Fruit fly (Drosophila melanogaster) whole organism, adult: Measurements from ENCODE around the gene Tsp74F.
A peak's percentile ranks its signal among the peaks of the same experiment; 100 is the strongest.

Experiments
- CG12768 ChIP-seq: fragments of 200-800 bp; sonication (Bioruptor generic); optimal IDR thresholded peaks from 2 replicates; lab custom pipeline; 2017; ENCODE audit warnings: missing biosample characterization, missing genetic modification characterization, mild to moderate bottlenecking, moderate library complexity, missing genetic modification reagents
- CG14711 ChIP-seq: fragments of 200-800 bp; sonication (Bioruptor generic); optimal IDR thresholded peaks from 2 replicates; lab custom pipeline; 2018; ENCODE audit warnings: missing biosample characterization, mild to moderate bottlenecking, missing genetic modification characterization, moderate library complexity
- CG33017 ChIP-seq: fragments of 200-800 bp; sonication (Bioruptor generic); optimal IDR thresholded peaks from 2 replicates; lab custom pipeline; 2018; ENCODE audit warnings: missing biosample characterization, mild to moderate bottlenecking, missing genetic modification characterization, moderate library complexity
- CG5204 ChIP-seq: fragments of 200-800 bp; sonication (Bioruptor generic); optimal IDR thresholded peaks from 2 replicates; lab custom pipeline; 2016; ENCODE audit warnings: missing biosample characterization, missing genetic modification characterization
- CG7101 ChIP-seq: fragments of 200-800 bp; sonication (Bioruptor generic); optimal IDR thresholded peaks from 2 replicates; lab custom pipeline; 2018; ENCODE audit warnings: missing biosample characterization, mild to moderate bottlenecking, missing genetic modification characterization, moderate library complexity
- Crg-1 ChIP-seq: fragments of 200-800 bp; sonication (Bioruptor generic); optimal IDR thresholded peaks from 2 replicates; lab custom pipeline; 2016; ENCODE audit warnings: missing biosample characterization, missing genetic modification characterization
- Hr96 ChIP-seq: fragments of 200-800 bp; sonication (Bioruptor generic); optimal IDR thresholded peaks from 2 replicates; lab custom pipeline; 2016; ENCODE audit warnings: missing biosample characterization, missing genetic modification characterization
- Mnt ChIP-seq: fragments of 200-800 bp; sonication (Bioruptor generic); optimal IDR thresholded peaks from 2 replicates; lab custom pipeline; 2016; ENCODE audit warnings: missing biosample characterization, mild to moderate bottlenecking, missing genetic modification characterization
- bab1 ChIP-seq: fragments of 200-800 bp; sonication (Bioruptor generic); optimal IDR thresholded peaks from 3 replicates; lab custom pipeline; 2019; ENCODE audit warnings: missing biosample characterization, mild to moderate bottlenecking, missing genetic modification characterization, moderate library complexity
- cic ChIP-seq: fragments of 200-800 bp; sonication (Bioruptor generic); optimal IDR thresholded peaks from 2 replicates; lab custom pipeline; 2017; ENCODE audit warnings: missing biosample characterization, mild to moderate bottlenecking, missing genetic modification characterization, moderate library complexity
- ovo ChIP-seq: fragments of 200-800 bp; sonication (Bioruptor generic); optimal IDR thresholded peaks from 2 replicates; lab custom pipeline; 2016; ENCODE audit warnings: missing biosample characterization, missing genetic modification characterization
- pad ChIP-seq: fragments of 200-800 bp; sonication (Bioruptor generic); optimal IDR thresholded peaks from 3 replicates; lab custom pipeline; 2017; ENCODE audit warnings: missing biosample characterization, missing genetic modification characterization, mild to moderate bottlenecking, moderate library complexity, missing genetic modification reagents
- tj ChIP-seq: fragments of 200-800 bp; sonication (Bioruptor generic); optimal IDR thresholded peaks from 3 replicates; lab custom pipeline; 2017; ENCODE audit warnings: missing biosample characterization, mild to moderate bottlenecking, missing genetic modification characterization, moderate library complexity
- toe ChIP-seq: fragments of 200-800 bp; sonication (Bioruptor generic); optimal IDR thresholded peaks from 2 replicates; lab custom pipeline; 2016; ENCODE audit warnings: missing biosample characterization, missing genetic modification characterization

- TF ChIP-seq pad (GFP tag; lab: Kevin White, UChicago) (no peak), Crg-1 (GFP tag; lab: Kevin White, UChicago) (no peak), cic (GFP tag; lab: Kevin White, UChicago) (peak; percentile 25), CG14711 (tag; lab: Kevin White, UChicago) (no peak), CG12768 (GFP tag; lab: Kevin White, UChicago) (no peak), Hr96 (no peak), tj (GFP tag; lab: Kevin White, UChicago) (no peak), ovo (GFP tag; lab: Kevin White, UChicago) (no peak), toe (no peak), CG7101 (tag; lab: Kevin White, UChicago) (no peak), bab1 (GFP tag; lab: Kevin White, UChicago) (no peak), CG5204 (no peak), Mnt (GFP tag; lab: Kevin White, UChicago) (no peak), CG33017 (tag; lab: Kevin White, UChicago) (no peak)
Measured at dm6 chr3L:17928106-17928505, 32.4 kb upstream of the Tsp74F start.
